Fruit fly (Drosophila melanogaster): ENCODE data around the gene CG12523.

Gene CG12523

dm6 chr3L:10833222-10833621 lies 32.2 kb downstream of the CG12523 start (continued):
- peak; percentile 43 for TF ChIP-seq grau (tag; optimal IDR thresholded peaks at IDR 0.05)
- peak; percentile 63 for TF ChIP-seq CG2678 (tag; optimal IDR thresholded peaks at IDR 0.05)
- peak; percentile 30 for TF ChIP-seq Fer1 (GFP tag; optimal IDR thresholded peaks at IDR 0.05)
- peak; percentile 32 for TF ChIP-seq CoRest (tag; optimal IDR thresholded peaks at IDR 0.05)
- TF ChIP-seq sens (GFP tag): peak; percentile 24
- no peak for TF ChIP-seq Nf-YA (GFP tag; IDR thresholded peaks at IDR 0.05)
- TF ChIP-seq CG10979 (tag; optimal IDR thresholded peaks at IDR 0.05): peak; percentile 2
- TF ChIP-seq CG7839 (tag; optimal IDR thresholded peaks at IDR 0.05): peak; percentile 37
- TF ChIP-seq CG7987 (GFP tag; optimal IDR thresholded peaks at IDR 0.05): no peak
- peak; percentile 16 for TF ChIP-seq phol (tag; optimal IDR thresholded peaks at IDR 0.05)
- peak; percentile 8 for TF ChIP-seq CG2120 (GFP tag; optimal IDR thresholded peaks at IDR 0.05)
- TF ChIP-seq CG9817 (tag; optimal IDR thresholded peaks at IDR 0.05): no peak
- TF ChIP-seq dmrt99B (tag; optimal IDR thresholded peaks at IDR 0.05): peak; percentile 47
- peak; percentile 10 for TF ChIP-seq CG17359 (tag; optimal IDR thresholded peaks at IDR 0.05)
- peak; percentile 32; the same call in 1 of the 2 replicates for TF ChIP-seq CG31441 (GFP tag; IDR thresholded peaks at IDR 0.05)
- TF ChIP-seq row (GFP tag; IDR thresholded peaks at IDR 0.05): 0 out of 3 replicates have a peak, but pooled peaks have one; percentile 26
- TF ChIP-seq CG10147 (GFP tag; optimal IDR thresholded peaks at IDR 0.05): peak; percentile 3

dm6 chr3L:10835228-10835627 lies 34.2 kb downstream of the CG12523 start, which contains the start of gene tna:
TSS of gene tna (plus strand) at chr3L:10835528.
- TF ChIP-seq chn (GFP tag; optimal IDR thresholded peaks at IDR 0.05) (no peak), CG7372 (GFP tag; IDR thresholded peaks at IDR 0.05) (0 out of 2 replicates have a peak, but pooled peaks have one; percentile 38)

DNA sequence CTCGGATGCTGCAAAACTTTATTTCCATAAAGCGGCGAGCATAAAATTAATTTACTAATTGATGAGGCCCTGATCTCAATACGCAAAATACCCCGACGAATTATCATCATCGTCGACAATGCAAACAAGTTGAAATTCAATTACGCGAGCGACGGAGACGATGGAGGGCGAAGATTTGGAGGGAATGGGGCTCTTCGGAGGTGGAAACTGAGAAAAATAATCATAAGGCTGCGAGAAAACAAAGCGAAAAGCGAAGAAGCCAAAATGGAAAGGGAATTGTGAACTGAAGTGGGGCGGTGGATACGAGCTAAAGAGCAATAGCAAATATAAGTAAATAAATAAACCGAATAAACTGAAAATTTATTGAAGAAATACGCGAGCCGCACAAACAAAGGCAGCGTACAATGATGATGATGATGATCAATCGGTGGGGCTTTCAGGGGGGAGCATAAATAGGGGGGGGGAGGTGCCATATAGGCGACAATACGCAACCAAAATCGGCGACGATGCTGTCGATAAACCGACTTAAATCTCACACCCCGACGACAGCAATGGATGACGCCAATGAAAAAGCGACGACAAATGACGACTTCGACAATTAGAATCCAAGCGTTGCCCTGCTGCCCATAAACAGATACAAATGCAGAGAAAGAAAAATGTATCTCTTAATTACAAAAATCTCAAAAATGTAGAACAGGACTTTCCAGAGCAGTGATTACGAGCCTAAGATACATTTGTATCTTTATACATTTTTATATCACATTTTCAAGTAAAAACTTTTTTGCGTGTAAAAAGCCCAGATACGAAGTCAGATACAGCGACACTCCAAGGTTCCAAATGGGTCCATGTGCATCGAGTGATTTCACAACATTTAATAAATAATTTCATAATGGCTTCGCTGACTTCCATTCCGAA lies 37.1 kb downstream of the CG12523 start:
- TF ChIP-seq cas (GFP tag; IDR thresholded peaks at IDR 0.05) (no peak), CG9797 (GFP tag; optimal IDR thresholded peaks at IDR 0.05) (no peak), Spps (tag; optimal IDR thresholded peaks at IDR 0.05) (peak; percentile 43), mld (GFP tag; IDR thresholded peaks at IDR 0.05; ENCODE audit: partially characterized antibody) (no peak), Nf-YC (tag; optimal IDR thresholded peaks at IDR 0.05) (peak; percentile 22), Nf-YB (GFP tag; optimal IDR thresholded peaks at IDR 0.05) (no peak), bcd (GFP tag; optimal IDR thresholded peaks at IDR 0.05) (peak; percentile 48), repo (GFP tag; optimal IDR thresholded peaks at IDR 0.05) (peak; percentile 37), wek (GFP tag; optimal IDR thresholded peaks at IDR 0.05) (no peak), al (GFP tag; IDR thresholded peaks at IDR 0.05) (0 out of 2 replicates have a peak, but pooled peaks have one; percentile 35), CG12155 (GFP tag; optimal IDR thresholded peaks at IDR 0.05) (peak; percentile 10), CG10431 (GFP tag; optimal IDR thresholded peaks at IDR 0.05) (no peak), zf30C (GFP tag; optimal IDR thresholded peaks at IDR 0.05) (no peak), H2.0 (GFP tag; IDR thresholded peaks at IDR 0.05) (peak; percentile 76), twi (tag; optimal IDR thresholded peaks at IDR 0.05) (no peak), CG14860 (GFP tag; IDR thresholded peaks at IDR 0.05; ENCODE audit: partially characterized antibody) (no peak), D19A (tag; optimal IDR thresholded peaks at IDR 0.05) (peak; percentile 26), Optix (GFP tag; IDR thresholded peaks at IDR 0.05) (peak; percentile 57; the same call in 2 of the 3 replicates), Oaz (GFP tag; IDR thresholded peaks at IDR 0.05) (peak; percentile 38; the same call in 1 of the 2 replicates), chn (GFP tag; optimal IDR thresholded peaks at IDR 0.05) (peak; percentile 60), CG34422 (GFP tag; IDR thresholded peaks at IDR 0.05) (peak; percentile 51; the same call in 2 of the 3 replicates), CG11695 (GFP tag; IDR thresholded peaks at IDR 0.05) (peak; percentile 75; the same call in 2 of the 3 replicates), corto (GFP tag; optimal IDR thresholded peaks at IDR 0.05) (no peak), CG15011 (GFP tag; optimal IDR thresholded peaks at IDR 0.05) (peak; percentile 23), otp (GFP tag; IDR thresholded peaks at IDR 0.05) (peak; percentile 53; the same call in 2 of the 3 replicates), CG33213 (GFP tag; optimal IDR thresholded peaks at IDR 0.05) (peak; percentile 43), CG7786 (GFP tag; optimal IDR thresholded peaks at IDR 0.05) (peak; percentile 33), CG16863 (GFP tag; optimal IDR thresholded peaks at IDR 0.05) (peak; percentile 56)
